Worm (Caenorhabditis elegans) whole organism, L3 larva: ENCODE results near the gene exc-7.

Experiments used
- ceh-16 ChIP-seq: sonication (generic microtip); optimal IDR thresholded peaks from 2 replicates; lab custom pipeline; 2017; ENCODE audit warnings: missing biosample characterization, missing genetic modification characterization
- fos-1 ChIP-seq: fragments of 150-350 bp; optimal IDR thresholded peaks from 2 replicates; lab custom pipeline; 2014; ENCODE audit warnings: missing biosample characterization, missing genetic modification characterization
- nhr-12 ChIP-seq: fragments of 150-350 bp; optimal IDR thresholded peaks from 2 replicates; lab custom pipeline; 2014; ENCODE audit warnings: missing biosample characterization, missing genetic modification characterization
- nhr-25 ChIP-seq: sonication (generic microtip); optimal IDR thresholded peaks from 2 replicates; lab custom pipeline; 2017; ENCODE audit warnings: missing biosample characterization, missing genetic modification characterization
- sea-2 ChIP-seq: fragments of 150-350 bp; sonication (generic microtip); optimal IDR thresholded peaks from 4 replicates; lab custom pipeline; 2014; ENCODE audit warnings: missing biosample characterization, missing genetic modification reagents, missing genetic modification characterization

exc-7 gene

ce11 chrII:9625930-9626329 is 50.2 kb downstream of the exc-7 start:
- no peak for TF ChIP-seq nhr-25 (tag; lab: Kevin White, UChicago)
- TF ChIP-seq ceh-16: no peak
- no peak for TF ChIP-seq fos-1
- TF ChIP-seq sea-2 (GFP tag; lab: Kevin White, UChicago): no peak
- TF ChIP-seq nhr-12 (tag; lab: Kevin White, UChicago): no peak
